Fruit fly (Drosophila melanogaster): Measurements from ENCODE around the gene CG8661.

CG8661 gene

dm6 chrX:17302202-17303061 is 18.1 kb upstream of the CG8661 start (continued):
- TF ChIP-seq CG10321 (GFP tag; IDR thresholded peaks at IDR 0.05) = no peak
- no peak for TF ChIP-seq Hmx (GFP tag; optimal IDR thresholded peaks at IDR 0.05)
- no peak for TF ChIP-seq CG14965 (GFP tag; optimal IDR thresholded peaks at IDR 0.05; ENCODE audit: borderline replicate concordance)
- no peak for TF ChIP-seq ATbp (GFP tag; optimal IDR thresholded peaks at IDR 0.05)
- TF ChIP-seq lbe (GFP tag; optimal IDR thresholded peaks at IDR 0.05) = no peak
- TF ChIP-seq nau (GFP tag; optimal IDR thresholded peaks at IDR 0.05) = no peak
- TF ChIP-seq Dbx (GFP tag; IDR thresholded peaks at IDR 0.05) = no peak
- no peak for TF ChIP-seq ttk (GFP tag; IDR thresholded peaks at IDR 0.05)
- TF ChIP-seq gem (tag; optimal IDR thresholded peaks at IDR 0.05) = no peak
- no peak for TF ChIP-seq Elba2 (GFP tag; optimal IDR thresholded peaks at IDR 0.05)
- no peak for TF ChIP-seq E2f1 (GFP tag; IDR thresholded peaks at IDR 0.05)
- TF ChIP-seq CG6791 (GFP tag; IDR thresholded peaks at IDR 0.05; ENCODE audit: partially characterized antibody) = no peak
- no peak for TF ChIP-seq pb (GFP tag; optimal IDR thresholded peaks at IDR 0.05)
- TF ChIP-seq CG17802 (tag; optimal IDR thresholded peaks at IDR 0.05) = no peak
- no peak for TF ChIP-seq CG10431 (GFP tag; optimal IDR thresholded peaks at IDR 0.05)
- no peak for TF ChIP-seq sens-2 (GFP tag; IDR thresholded peaks at IDR 0.05)
- TF ChIP-seq CG13894 (tag; optimal IDR thresholded peaks at IDR 0.05) = no peak
- no peak for TF ChIP-seq CG12942 (GFP tag; optimal IDR thresholded peaks at IDR 0.05)
- TF ChIP-seq Oli (tag; optimal IDR thresholded peaks at IDR 0.05) = no peak
- peak; percentile 36; the same call in 1 of the 3 replicates for TF ChIP-seq Aef1 (GFP tag; IDR thresholded peaks at IDR 0.05)
- no peak for TF ChIP-seq schlank (tag; optimal IDR thresholded peaks at IDR 0.05)
- no peak for TF ChIP-seq Abd-B (GFP tag; optimal IDR thresholded peaks at IDR 0.05)
- no peak for TF ChIP-seq CG12744 (GFP tag; optimal IDR thresholded peaks at IDR 0.05)
- TF ChIP-seq hkb (optimal IDR thresholded peaks at IDR 0.05) = no peak
- TF ChIP-seq hkb (GFP tag; IDR thresholded peaks at IDR 0.05) = 0 out of 2 replicates have a peak, but pooled peaks have one; percentile 28
- TF ChIP-seq CG12104 (GFP tag; optimal IDR thresholded peaks at IDR 0.05) = no peak
- TF ChIP-seq Blimp-1 (GFP tag; optimal IDR thresholded peaks at IDR 0.05) = no peak
- TF ChIP-seq CG14014 (GFP tag; IDR thresholded peaks at IDR 0.05) = no peak
- no peak for TF ChIP-seq dmrt11E (tag; optimal IDR thresholded peaks at IDR 0.05)
- no peak for TF ChIP-seq CG16815 (GFP tag; optimal IDR thresholded peaks at IDR 0.05)
- TF ChIP-seq grau (tag; optimal IDR thresholded peaks at IDR 0.05) = no peak
- TF ChIP-seq Dp (GFP tag; optimal IDR thresholded peaks at IDR 0.05) = peak; percentile 15
- TF ChIP-seq Fer3 (tag; optimal IDR thresholded peaks at IDR 0.05) = no peak
- TF ChIP-seq zen (tag; optimal IDR thresholded peaks at IDR 0.05) = no peak
- TF ChIP-seq CG1529 (GFP tag; optimal IDR thresholded peaks at IDR 0.05) = no peak
- TF ChIP-seq ara (GFP tag; IDR thresholded peaks at IDR 0.05) = no peak
- TF ChIP-seq Doc3 (GFP tag; IDR thresholded peaks at IDR 0.05; ENCODE audit: partially characterized antibody) = no peak
- TF ChIP-seq chinmo (GFP tag; IDR thresholded peaks at IDR 0.05; ENCODE audit: partially characterized antibody) = peak; percentile 78; the same call in 1 of the 4 replicates
- TF ChIP-seq Bdp1 (GFP tag; optimal IDR thresholded peaks at IDR 0.05) = no peak
- no peak for TF ChIP-seq dpn (GFP tag; optimal IDR thresholded peaks at IDR 0.05)
- TF ChIP-seq CG17359 (tag; optimal IDR thresholded peaks at IDR 0.05) = no peak
- TF ChIP-seq fd102C (GFP tag; optimal IDR thresholded peaks at IDR 0.05) = no peak
- no peak for TF ChIP-seq CG10979 (tag; optimal IDR thresholded peaks at IDR 0.05)
- TF ChIP-seq H2.0 (GFP tag; IDR thresholded peaks at IDR 0.05) = no peak
- TF ChIP-seq ap (GFP tag; IDR thresholded peaks at IDR 0.05) = no peak
- no peak for TF ChIP-seq CG18764 (GFP tag; optimal IDR thresholded peaks at IDR 0.05)
- TF ChIP-seq D19A (tag; optimal IDR thresholded peaks at IDR 0.05) = no peak
- peak; percentile 2 for TF ChIP-seq nmo (GFP tag; optimal IDR thresholded peaks at IDR 0.05)
- no peak for TF ChIP-seq unpg (GFP tag; optimal IDR thresholded peaks at IDR 0.05)
